Fruit fly (Drosophila melanogaster) whole organism, wandering third instar larva: ENCODE measurements around the gene CG5516.

ENCODE experiments used
- CG32264 ChIP-seq: fragments of 200-800 bp; sonication (Bioruptor generic); optimal IDR thresholded peaks from 2 replicates; lab custom pipeline; 2016; ENCODE audit warnings: missing biosample characterization, missing genetic modification characterization
- HLH106 ChIP-seq: fragments of 200-800 bp; optimal IDR thresholded peaks from 3 replicates; lab custom pipeline; 2019; ENCODE audit warnings: missing biosample characterization, mild to moderate bottlenecking, missing genetic modification characterization, moderate library complexity
- Hr78 ChIP-seq: fragments of >200 bp; optimal IDR thresholded peaks from 2 replicates; lab custom pipeline; 2017; ENCODE audit warnings: missing biosample characterization, missing genetic modification characterization
- Jra ChIP-seq: sonication (Bioruptor generic); optimal IDR thresholded peaks from 2 replicates; lab custom pipeline; 2016; ENCODE audit warnings: missing biosample characterization, missing genetic modification characterization
- N ChIP-seq: fragments of >200 bp; optimal IDR thresholded peaks from 2 replicates; lab custom pipeline; 2018; ENCODE audit warnings: missing biosample characterization, missing external identifiers, missing genetic modification characterization
- OdsH ChIP-seq: fragments of 200-800 bp; sonication (Bioruptor generic); optimal IDR thresholded peaks from 2 replicates; lab custom pipeline; 2016; ENCODE audit warnings: missing biosample characterization, mild to moderate bottlenecking, missing genetic modification characterization
- br ChIP-seq: fragments of 200-800 bp; sonication (Bioruptor generic); optimal IDR thresholded peaks from 2 replicates; lab custom pipeline; 2016; ENCODE audit warnings: missing biosample characterization, missing genetic modification characterization
- brk ChIP-seq: fragments of 200-800 bp; sonication (Bioruptor generic); optimal IDR thresholded peaks from 2 replicates; lab custom pipeline; 2016; ENCODE audit warnings: missing biosample characterization, mild to moderate bottlenecking, missing genetic modification characterization
- dmrt93B ChIP-seq: fragments of 200-800 bp; sonication (Bioruptor generic); optimal IDR thresholded peaks from 2 replicates; lab custom pipeline; 2018; ENCODE audit warnings: missing biosample characterization, mild to moderate bottlenecking, missing genetic modification characterization
- fru ChIP-seq: fragments of 200-800 bp; sonication (Bioruptor generic); optimal IDR thresholded peaks from 3 replicates; lab custom pipeline; 2016; ENCODE audit warnings: missing biosample characterization, mild to moderate bottlenecking, missing genetic modification characterization
- h ChIP-seq: fragments of 200-800 bp; sonication (Bioruptor generic); optimal IDR thresholded peaks from 3 replicates; lab custom pipeline; 2016; ENCODE audit warnings: missing biosample characterization, mild to moderate bottlenecking, missing genetic modification characterization
- pan ChIP-seq: fragments of >200 bp; optimal IDR thresholded peaks from 2 replicates; lab custom pipeline; 2017
- psq ChIP-seq: fragments of 200-800 bp; sonication (Bioruptor generic); optimal IDR thresholded peaks from 3 replicates; lab custom pipeline; 2017; ENCODE audit warnings: missing biosample characterization, mild to moderate bottlenecking, missing genetic modification characterization, moderate library complexity
- usp ChIP-seq: fragments of >200 bp; optimal IDR thresholded peaks from 2 replicates; lab custom pipeline; 2017; ENCODE audit warnings: missing biosample characterization, missing genetic modification characterization

DNA sequence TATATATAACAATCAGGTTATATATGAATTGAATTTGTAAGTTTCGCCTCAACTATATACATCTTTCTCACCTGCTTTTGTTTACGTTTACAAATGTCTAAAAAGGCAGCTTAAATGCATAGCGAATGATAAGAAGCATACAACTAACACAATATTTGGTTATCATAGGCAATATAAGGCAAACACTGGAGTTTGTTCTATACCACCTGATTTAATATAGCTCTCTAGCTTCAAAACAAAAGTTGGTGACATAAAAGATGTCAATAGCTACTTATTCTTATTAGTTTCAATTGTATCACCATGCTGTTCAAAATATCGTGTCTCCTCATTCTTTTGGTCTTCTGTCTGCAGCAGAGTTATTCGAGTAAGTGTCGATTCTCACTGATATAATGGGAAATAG, 37.7 kb upstream of the CG5516 start:
- TF ChIP-seq fru (GFP tag; lab: Kevin White, UChicago): no peak
- TF ChIP-seq dmrt93B: no peak
- TF ChIP-seq OdsH: no peak
- TF ChIP-seq CG32264 (GFP tag; lab: Kevin White, UChicago): no peak
- TF ChIP-seq HLH106 (tag; lab: Kevin White, UChicago): no peak
- no peak for TF ChIP-seq br (GFP tag; lab: Kevin White, UChicago)
- no peak for TF ChIP-seq N (GFP tag; lab: Kevin White, UChicago)
- no peak for TF ChIP-seq psq (GFP tag; lab: Kevin White, UChicago)
- no peak for TF ChIP-seq pan
- TF ChIP-seq Jra: no peak
- no peak for TF ChIP-seq Hr78 (GFP tag; lab: Kevin White, UChicago)
- TF ChIP-seq usp (GFP tag; lab: Kevin White, UChicago): no peak
- TF ChIP-seq h (GFP tag; lab: Kevin White, UChicago): no peak
- no peak for TF ChIP-seq brk (GFP tag; lab: Kevin White, UChicago)
